Fruit fly (Drosophila melanogaster) whole organism, embryonic: ENCODE results near the gene HUWE1.

Source experiments
- CG1024 ChIP-seq: fragments of 200-800 bp; sonication (Bioruptor generic); IDR thresholded peaks from 2 replicates; pipeline ENCODE4 v1.3.6; 2022; ENCODE audit warnings: missing biosample characterization, missing genetic modification characterization
- CG11398 ChIP-seq: fragments of 200-800 bp; sonication (Bioruptor generic); optimal IDR thresholded peaks from 2 replicates; lab custom pipeline; 2016; ENCODE audit warnings: missing biosample characterization, missing genetic modification characterization
- CG1233 ChIP-seq: fragments of 200-800 bp; sonication (Bioruptor generic); optimal IDR thresholded peaks from 4 replicates; lab custom pipeline; 2018; ENCODE audit warnings: missing biosample characterization, mild to moderate bottlenecking, missing genetic modification characterization
- CG12769 ChIP-seq: fragments of 200-800 bp; sonication (Bioruptor generic); optimal IDR thresholded peaks from 2 replicates; lab custom pipeline; 2019; ENCODE audit warnings: missing biosample characterization, mild to moderate bottlenecking, missing genetic modification characterization, moderate library complexity
- CG13287 ChIP-seq: fragments of 200-800 bp; sonication (Bioruptor generic); IDR thresholded peaks from 2 replicates; pipeline ENCODE4 v1.3.6; 2022; ENCODE audit warnings: missing biosample characterization, missing genetic modification characterization; ENCODE audit not compliant: partially characterized antibody
- CG13775 ChIP-seq: fragments of 200-800 bp; sonication (Bioruptor generic); optimal IDR thresholded peaks from 3 replicates; lab custom pipeline; 2017; ENCODE audit warnings: missing biosample characterization, mild to moderate bottlenecking, missing genetic modification characterization
- CG13894 ChIP-seq: fragments of 200-800 bp; sonication (Bioruptor generic); optimal IDR thresholded peaks from 3 replicates; lab custom pipeline; 2018; ENCODE audit warnings: missing biosample characterization, mild to moderate bottlenecking, missing genetic modification characterization, moderate library complexity
- CG14710 ChIP-seq: fragments of 200-800 bp; sonication (Bioruptor generic); optimal IDR thresholded peaks from 3 replicates; lab custom pipeline; 2019; ENCODE audit warnings: missing biosample characterization, mild to moderate bottlenecking, missing genetic modification characterization, moderate library complexity
- CG16813 ChIP-seq: fragments of 200-800 bp; sonication (Bioruptor generic); IDR thresholded peaks from 3 replicates; pipeline ENCODE4 v1.3.6; 2022; ENCODE audit warnings: missing biosample characterization, missing genetic modification characterization; ENCODE audit not compliant: partially characterized antibody
- CG17186 ChIP-seq: fragments of 200-800 bp; sonication (Bioruptor generic); optimal IDR thresholded peaks from 3 replicates; lab custom pipeline; 2017; ENCODE audit warnings: missing biosample characterization, missing genetic modification reagents, missing genetic modification characterization
- CG17802 ChIP-seq: fragments of 200-800 bp; sonication (Bioruptor generic); optimal IDR thresholded peaks from 2 replicates; lab custom pipeline; 2018; ENCODE audit warnings: missing biosample characterization, mild to moderate bottlenecking, missing genetic modification characterization, moderate library complexity
- CG18011 ChIP-seq: fragments of 200-800 bp; sonication (Bioruptor generic); optimal IDR thresholded peaks from 2 replicates; lab custom pipeline; 2017; ENCODE audit warnings: missing biosample characterization, missing genetic modification characterization, mild to moderate bottlenecking, moderate library complexity, missing genotype
- CG2199 ChIP-seq: fragments of 200-800 bp; sonication (Bioruptor generic); IDR thresholded peaks from 3 replicates; pipeline ENCODE4 v1.3.6; 2022; ENCODE audit warnings: missing biosample characterization, missing genetic modification characterization
- CG3838 ChIP-seq: fragments of 200-800 bp; sonication (Bioruptor generic); optimal IDR thresholded peaks from 3 replicates; lab custom pipeline; 2016; ENCODE audit warnings: missing biosample characterization, missing genetic modification characterization
- CG4424 ChIP-seq: fragments of 200-800 bp; sonication (Bioruptor generic); optimal IDR thresholded peaks from 3 replicates; lab custom pipeline; 2016; ENCODE audit warnings: missing biosample characterization, missing genetic modification characterization
- CG6175 ChIP-seq: fragments of 200-800 bp; sonication (Bioruptor generic); IDR thresholded peaks from 3 replicates; pipeline ENCODE4 v1.3.6; 2022; ENCODE audit warnings: missing biosample characterization, missing genetic modification characterization
- CG6254 ChIP-seq: fragments of 200-800 bp; sonication (Bioruptor generic); optimal IDR thresholded peaks from 3 replicates; lab custom pipeline; 2017; ENCODE audit warnings: mild to moderate bottlenecking, missing biosample characterization, missing genetic modification reagents, missing genetic modification characterization
- CG6689 ChIP-seq: fragments of 200-800 bp; sonication (Bioruptor generic); IDR thresholded peaks from 2 replicates; pipeline ENCODE4 v1.3.6; 2022; ENCODE audit warnings: missing biosample characterization, missing genetic modification characterization
- CG9727 ChIP-seq: fragments of 200-800 bp; sonication (Bioruptor generic); optimal IDR thresholded peaks from 3 replicates; lab custom pipeline; 2017; ENCODE audit warnings: missing biosample characterization, mild to moderate bottlenecking, missing genetic modification characterization
- CoRest ChIP-seq: fragments of 200-800 bp; sonication (Bioruptor generic); optimal IDR thresholded peaks from 3 replicates; lab custom pipeline; 2018; ENCODE audit warnings: missing biosample characterization, mild to moderate bottlenecking, missing genetic modification characterization, moderate library complexity
- CrebB ChIP-seq: fragments of 200-800 bp; sonication (Bioruptor generic); optimal IDR thresholded peaks from 3 replicates; lab custom pipeline; 2018; ENCODE audit warnings: missing biosample characterization, mild to moderate bottlenecking, missing genetic modification characterization
- D19B ChIP-seq: fragments of 200-800 bp; sonication (Bioruptor generic); optimal IDR thresholded peaks from 2 replicates; lab custom pipeline; 2017; ENCODE audit warnings: missing biosample characterization, mild to moderate bottlenecking, missing genetic modification characterization
- Doc2 ChIP-seq: fragments of 200-800 bp; sonication (Bioruptor generic); IDR thresholded peaks from 2 replicates; pipeline ENCODE4 v1.3.6; 2022; ENCODE audit warnings: missing biosample characterization, missing genetic modification characterization
- Doc3 ChIP-seq: fragments of 200-800 bp; sonication (Bioruptor generic); IDR thresholded peaks from 3 replicates; pipeline ENCODE4 v1.3.6; 2022; ENCODE audit warnings: missing biosample characterization, missing genetic modification characterization; ENCODE audit not compliant: partially characterized antibody
- Ets65A ChIP-seq: fragments of 200-800 bp; sonication (Bioruptor generic); peaks from one replicate; lab custom pipeline; 2016; ENCODE audit warnings: missing biosample characterization, missing genetic modification characterization
- Hr39 ChIP-seq: fragments of >200 bp; optimal IDR thresholded peaks from 2 replicates; lab custom pipeline; 2017
- Hr51 ChIP-seq, 2 experiments: fragments of 200-800 bp; sonication (Bioruptor generic); optimal IDR thresholded peaks; 2 replicates in 1 of 2; 3 replicates in 1 of 2; lab custom pipeline; 2016 to 2018; ENCODE audit warnings: missing biosample characterization in 2 of 2, missing genetic modification characterization in 2 of 2, mild to moderate bottlenecking in 1 of 2, moderate library complexity in 1 of 2
- Hr78 ChIP-seq, 2 experiments: fragments of 200-800 bp in 1 of 2; fragments of >200 bp in 1 of 2; sonication (Bioruptor generic) in 1 of 2; optimal IDR thresholded peaks; 2 replicates each; lab custom pipeline; 2017 to 2019; ENCODE audit warnings: missing biosample characterization in 2 of 2, missing genetic modification characterization in 2 of 2, mild to moderate bottlenecking in 1 of 2, moderate library complexity in 1 of 2
- Opbp ChIP-seq: fragments of 200-800 bp; sonication (Bioruptor generic); IDR thresholded peaks from 3 replicates; pipeline ENCODE4 v1.3.6; 2022; ENCODE audit warnings: missing biosample characterization, missing genetic modification characterization; ENCODE audit not compliant: partially characterized antibody
- Ssrp ChIP-seq: fragments of 200-800 bp; sonication (Bioruptor generic); optimal IDR thresholded peaks from 2 replicates; lab custom pipeline; 2018; ENCODE audit warnings: missing biosample characterization, mild to moderate bottlenecking, missing genetic modification characterization, moderate library complexity
- chif ChIP-seq, 2 experiments: fragments of 200-800 bp; sonication (Bioruptor generic); optimal IDR thresholded peaks; 3 replicates each; lab custom pipeline; 2016; ENCODE audit warnings: missing biosample characterization in 2 of 2, missing genetic modification characterization in 2 of 2
- chinmo ChIP-seq: fragments of 200-800 bp; sonication (Bioruptor generic); IDR thresholded peaks from 4 replicates; pipeline ENCODE4 v1.3.6; 2022; ENCODE audit warnings: missing biosample characterization, missing genetic modification characterization; ENCODE audit not compliant: partially characterized antibody
- dpn ChIP-seq, 2 experiments: fragments of 200-800 bp; sonication (Bioruptor generic); optimal IDR thresholded peaks; 3 replicates each; lab custom pipeline; 2016; ENCODE audit warnings: missing biosample characterization in 2 of 2, missing genetic modification characterization in 2 of 2
- gem ChIP-seq: fragments of 200-800 bp; sonication (Bioruptor generic); optimal IDR thresholded peaks from 2 replicates; lab custom pipeline; 2019; ENCODE audit warnings: missing biosample characterization, mild to moderate bottlenecking, missing genetic modification characterization, moderate library complexity
- gfzf ChIP-seq: fragments of 200-800 bp; sonication (Bioruptor generic); optimal IDR thresholded peaks from 2 replicates; lab custom pipeline; 2016; ENCODE audit warnings: missing biosample characterization, mild to moderate bottlenecking, missing genetic modification characterization, moderate library complexity
- hkb ChIP-seq, 2 experiments: fragments of 200-800 bp in 1 of 2; fragments of >200 bp in 1 of 2; sonication (Bioruptor generic) in 1 of 2; IDR thresholded peaks in 1 of 2; optimal IDR thresholded peaks in 1 of 2; 2 replicates each; pipeline versions ENCODE4 v1.3.6 to Lab custom; 2017 to 2022; ENCODE audit warnings: missing biosample characterization in 1 of 2, missing genetic modification characterization in 1 of 2
- nau ChIP-seq: fragments of 200-800 bp; sonication (Bioruptor generic); optimal IDR thresholded peaks from 3 replicates; lab custom pipeline; 2017; ENCODE audit warnings: missing biosample characterization, mild to moderate bottlenecking, missing genetic modification characterization, missing genetic modification reagents
- nom ChIP-seq: fragments of 200-800 bp; sonication (Bioruptor generic); optimal IDR thresholded peaks from 2 replicates; lab custom pipeline; 2017; ENCODE audit warnings: missing biosample characterization, missing genetic modification characterization, mild to moderate bottlenecking, moderate library complexity, missing genetic modification reagents
- oc ChIP-seq: fragments of 200-800 bp; sonication (Bioruptor generic); optimal IDR thresholded peaks from 2 replicates; lab custom pipeline; 2018; ENCODE audit warnings: missing biosample characterization, mild to moderate bottlenecking, missing genetic modification characterization, moderate library complexity
- pfk ChIP-seq: fragments of 200-800 bp; sonication (Bioruptor generic); optimal IDR thresholded peaks from 2 replicates; lab custom pipeline; 2018; ENCODE audit warnings: missing biosample characterization, mild to moderate bottlenecking, missing genetic modification characterization, moderate library complexity
- pho ChIP-seq: fragments of 200-800 bp; sonication (Bioruptor generic); optimal IDR thresholded peaks from 2 replicates; lab custom pipeline; 2016; ENCODE audit warnings: missing biosample characterization, missing genetic modification characterization
- pzg ChIP-seq: fragments of 200-800 bp; sonication (Bioruptor generic); optimal IDR thresholded peaks from 3 replicates; lab custom pipeline; 2018; ENCODE audit warnings: missing biosample characterization, mild to moderate bottlenecking, missing genetic modification characterization, moderate library complexity
- row ChIP-seq: fragments of 200-800 bp; sonication (Bioruptor generic); IDR thresholded peaks from 3 replicates; pipeline ENCODE4 v1.3.6; 2022; ENCODE audit warnings: missing biosample characterization, missing genetic modification characterization
- shn ChIP-seq: fragments of 200-800 bp; sonication (Bioruptor generic); optimal IDR thresholded peaks from 3 replicates; lab custom pipeline; 2016; ENCODE audit warnings: missing biosample characterization, missing genetic modification characterization
- stwl ChIP-seq: fragments of 200-800 bp; sonication (Bioruptor generic); optimal IDR thresholded peaks from 3 replicates; lab custom pipeline; 2018; ENCODE audit warnings: missing biosample characterization, mild to moderate bottlenecking, missing genetic modification characterization, moderate library complexity
- sug ChIP-seq: fragments of 200-800 bp; optimal IDR thresholded peaks from 2 replicates; lab custom pipeline; 2019; ENCODE audit warnings: missing biosample characterization, mild to moderate bottlenecking, missing genetic modification characterization, moderate library complexity
- tll ChIP-seq, 2 experiments: fragments of 200-800 bp in 1 of 2; fragments of >200 bp in 1 of 2; sonication (Bioruptor generic) in 1 of 2; optimal IDR thresholded peaks; 2 replicates each; lab custom pipeline; 2017 to 2019; ENCODE audit warnings: missing biosample characterization in 2 of 2, missing genetic modification characterization in 2 of 2, mild to moderate bottlenecking in 1 of 2, moderate library complexity in 1 of 2

Gene HUWE1

dm6 chrX:15760447-15761297 is 48.2 kb downstream of the HUWE1 start, which contains the start of the genes Graf and mRpL3 (continued):
- TF ChIP-seq hkb (optimal IDR thresholded peaks at IDR 0.05; lab: Kevin White, UChicago) (no peak), hkb (GFP tag; IDR thresholded peaks at IDR 0.05; lab: Robert Waterston, UW) (no peak), pho (GFP tag; lab: Kevin White, UChicago) (no peak), CG6254 (GFP tag; lab: Kevin White, UChicago) (no peak), CG3838 (no peak), CG12769 (tag; lab: Kevin White, UChicago) (no peak), CG1233 (no peak), CG17186 (peak; percentile 99), Hr51 (GFP tag; optimal IDR thresholded peaks at IDR 0.05; lab: Kevin White, UChicago) (no peak), CG14710 (tag; lab: Kevin White, UChicago) (peak; percentile 41), pfk (GFP tag; lab: Kevin White, UChicago) (peak; percentile 89), gfzf (peak; percentile 35), Doc2 (GFP tag; lab: Robert Waterston, UW) (no peak), gem (no peak), D19B (no peak), CG18011 (GFP tag; lab: Kevin White, UChicago) (no peak), CG6689 (GFP tag; lab: Robert Waterston, UW) (no peak), CG17802 (peak; percentile 74), chif (GFP tag; optimal IDR thresholded peaks at IDR 0.05; lab: Kevin White, UChicago) (no peak), CG1024 (GFP tag; lab: Robert Waterston, UW) (peak; percentile 11; the same call in 1 of the 2 replicates), Opbp (GFP tag; lab: Robert Waterston, UW) (peak; percentile 94), row (GFP tag; lab: Robert Waterston, UW) (peak; percentile 57), Doc3 (GFP tag; lab: Robert Waterston, UW) (peak; percentile 80), CG6175 (GFP tag; lab: Robert Waterston, UW) (no peak), CrebB (tag; lab: Kevin White, UChicago) (no peak), CG2199 (no peak), CG13894 (tag; lab: Kevin White, UChicago) (no peak), dpn (GFP tag; optimal IDR thresholded peaks at IDR 0.05; lab: Kevin White, UChicago) (no peak), CoRest (tag; lab: Kevin White, UChicago) (no peak), tll (GFP tag; optimal IDR thresholded peaks at IDR 0.05; lab: Kevin White, UChicago) (peak in 1 of 2 experiments; percentile 2), CG9727 (GFP tag; lab: Kevin White, UChicago) (no peak), shn (no peak), Ssrp (tag; lab: Kevin White, UChicago) (no peak), Ets65A (no peak), nau (GFP tag; lab: Kevin White, UChicago) (no peak), CG13287 (GFP tag; lab: Robert Waterston, UW) (peak; percentile 86), Hr78 (GFP tag; optimal IDR thresholded peaks at IDR 0.05; lab: Kevin White, UChicago) (peak in 1 of 2 experiments; percentile 23), oc (tag; lab: Kevin White, UChicago) (no peak), CG4424 (GFP tag; lab: Kevin White, UChicago) (peak; percentile 12), pzg (GFP tag; lab: Kevin White, UChicago) (peak; percentile 34), CG11398 (GFP tag; lab: Kevin White, UChicago) (no peak), nom (GFP tag; lab: Kevin White, UChicago) (no peak), sug (no peak), stwl (peak; percentile 16), Hr39 (no peak), chinmo (GFP tag; lab: Robert Waterston, UW) (peak; percentile 94), CG13775 (GFP tag; lab: Kevin White, UChicago) (peak; percentile 5), CG16813 (GFP tag; lab: Robert Waterston, UW) (peak; percentile 92)
